ENCODE assay signal across 2 worm cellular contexts in the genomic region with DNA sequence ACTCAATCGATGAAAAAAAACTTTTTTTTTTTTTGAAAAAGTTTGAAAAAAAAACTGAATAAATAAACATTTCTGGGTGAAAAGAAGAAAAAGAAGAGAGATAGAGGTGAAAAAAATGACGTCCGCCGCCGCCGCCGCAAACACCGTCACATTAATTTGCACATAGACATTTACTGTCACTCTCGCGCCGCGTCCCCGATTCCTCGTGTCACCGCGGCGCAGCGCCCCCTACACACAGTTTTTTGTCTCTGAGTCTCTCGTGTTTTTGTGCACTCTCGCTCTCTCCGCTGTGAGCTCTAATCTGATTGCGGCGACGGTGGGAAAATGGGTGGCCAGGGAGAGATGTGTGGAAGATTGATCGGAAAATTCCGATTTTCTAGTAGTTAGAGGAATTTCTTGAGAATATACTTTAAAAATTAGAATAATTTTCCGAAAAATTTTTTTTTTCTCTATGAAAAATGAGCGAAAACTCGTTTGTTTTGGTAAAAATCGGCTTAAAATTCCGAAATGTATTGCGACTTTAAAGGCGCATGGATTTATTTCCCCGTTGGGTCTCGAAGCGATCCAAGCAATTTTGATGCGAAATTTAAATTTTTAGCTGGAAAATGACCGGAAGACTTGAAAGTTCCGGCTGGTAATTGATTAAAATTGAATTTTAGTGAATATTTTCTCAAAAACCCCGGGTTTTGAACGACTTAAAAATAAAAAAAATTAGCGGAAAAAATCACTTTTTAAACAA.
A peak's percentile ranks its signal among the peaks of the same experiment; 100 is the strongest.
TF ChIP-seq lines count a peak whose summit lies in the region.

No protein-coding gene starts in this region.

TF ChIP-seq in whole organism, L4 larva, 104 proteins besides CTCF, POLR2A, EP300 and RAD21 (continued from another document):
- TF ChIP-seq snpc-1.2 (GFP tag; IDR thresholded peaks at IDR 0.05; lab: Robert Waterston, UW) (no peak), nhr-28 (tag; optimal IDR thresholded peaks at IDR 0.05; lab: Kevin White, UChicago) (peak; percentile 18)

TF ChIP-seq in whole organism, young adult, 124 proteins besides CTCF, POLR2A, EP300 and RAD21 (continued from another document):
- TF ChIP-seq nhr-80 (tag; optimal IDR thresholded peaks at IDR 0.05; lab: Kevin White, UChicago): peak; percentile 51
- no peak for TF ChIP-seq ztf-26 (tag; optimal IDR thresholded peaks at IDR 0.05; lab: Kevin White, UChicago)
- no peak for TF ChIP-seq hlh-26 (GFP tag; conservative IDR thresholded peaks at IDR 0.05; lab: Robert Waterston, UW)
- TF ChIP-seq ceh-91 (GFP tag; IDR thresholded peaks at IDR 0.05; lab: Robert Waterston, UW): no peak
- TF ChIP-seq unc-62 (GFP tag; optimal IDR thresholded peaks at IDR 0.05; lab: Kevin White, UChicago): no peak
- no peak for TF ChIP-seq F55B11.4 (tag; optimal IDR thresholded peaks at IDR 0.05; lab: Kevin White, UChicago; ENCODE audit: borderline replicate concordance, insufficient read depth)
- no peak for TF ChIP-seq C06A6.2 (GFP tag; conservative IDR thresholded peaks at IDR 0.05; lab: Robert Waterston, UW)
- peak; percentile 46 to 83 for TF ChIP-seq let-607 (tag; optimal IDR thresholded peaks at IDR 0.05; lab: Kevin White, UChicago)
- TF ChIP-seq akir-1 (GFP tag; optimal IDR thresholded peaks at IDR 0.05; lab: Kevin White, UChicago): no peak
- TF ChIP-seq F49E8.2 (tag; optimal IDR thresholded peaks at IDR 0.05; lab: Kevin White, UChicago; ENCODE audit: insufficient read depth): no peak
- TF ChIP-seq F57A8.1 (GFP tag; optimal IDR thresholded peaks at IDR 0.05; lab: Kevin White, UChicago): no peak
- no peak for TF ChIP-seq F10E7.11 (tag; optimal IDR thresholded peaks at IDR 0.05; lab: Kevin White, UChicago)
- no peak for TF ChIP-seq cebp-1 (GFP tag; IDR thresholded peaks at IDR 0.05; lab: Robert Waterston, UW)
- peak; percentile 43 for TF ChIP-seq cebp-1 (tag; optimal IDR thresholded peaks at IDR 0.05; lab: Kevin White, UChicago)
- TF ChIP-seq unc-130 (GFP tag; optimal IDR thresholded peaks at IDR 0.05; lab: Kevin White, UChicago): no peak
- no peak for TF ChIP-seq lin-35 (GFP tag; optimal IDR thresholded peaks at IDR 0.05; lab: Kevin White, UChicago)
- TF ChIP-seq ets-4 (GFP tag; optimal IDR thresholded peaks at IDR 0.05; lab: Kevin White, UChicago): no peak
- no peak for TF ChIP-seq madf-8 (GFP tag; conservative IDR thresholded peaks at IDR 0.05; lab: Robert Waterston, UW)
- no peak for TF ChIP-seq ztf-3 (GFP tag; optimal IDR thresholded peaks at IDR 0.05; lab: Kevin White, UChicago)
- TF ChIP-seq repo-1 (tag; optimal IDR thresholded peaks at IDR 0.05; lab: Kevin White, UChicago): no peak
- no peak for TF ChIP-seq efl-1 (GFP tag; optimal IDR thresholded peaks at IDR 0.05; lab: Kevin White, UChicago)
- TF ChIP-seq F33H1.4 (GFP tag; IDR thresholded peaks at IDR 0.05; lab: Robert Waterston, UW): peak; percentile 50
- TF ChIP-seq athp-1 (tag; optimal IDR thresholded peaks at IDR 0.05; lab: Kevin White, UChicago): no peak
- TF ChIP-seq die-1 (tag; optimal IDR thresholded peaks at IDR 0.05; lab: Kevin White, UChicago): no peak
- TF ChIP-seq ZK185.1 (tag; optimal IDR thresholded peaks at IDR 0.05; lab: Kevin White, UChicago; ENCODE audit: poor library complexity, severe bottlenecking): no peak
- no peak for TF ChIP-seq rpc-1 (optimal IDR thresholded peaks at IDR 0.05; lab: Kevin White, UChicago)
- no peak for TF ChIP-seq rpc-1 (tag; optimal IDR thresholded peaks at IDR 0.05; lab: Kevin White, UChicago)
- 0 out of 2 replicates have a peak, but pooled peaks have one; percentile 30 for TF ChIP-seq lin-26 (GFP tag; IDR thresholded peaks at IDR 0.05; lab: Robert Waterston, UW)
- no peak for TF ChIP-seq hmg-20 (GFP tag; IDR thresholded peaks at IDR 0.05; lab: Robert Waterston, UW)
- no peak for TF ChIP-seq ceh-79 (tag; optimal IDR thresholded peaks at IDR 0.05; lab: Kevin White, UChicago)
- TF ChIP-seq hlh-12 (tag; optimal IDR thresholded peaks at IDR 0.05; lab: Kevin White, UChicago): no peak
- 0 out of 2 replicates have a peak, but pooled peaks have one; percentile 24 for TF ChIP-seq dox-1 (GFP tag; IDR thresholded peaks at IDR 0.05; lab: Robert Waterston, UW)
- TF ChIP-seq Y56A3A.18 (GFP tag; IDR thresholded peaks at IDR 0.05; lab: Robert Waterston, UW): no peak
- TF ChIP-seq nfyb-1 (GFP tag; IDR thresholded peaks at IDR 0.05; lab: Robert Waterston, UW): peak; percentile 41; the same call in 1 of the 2 replicates
- no peak for TF ChIP-seq T07F8.4 (tag; optimal IDR thresholded peaks at IDR 0.05; lab: Kevin White, UChicago)
- TF ChIP-seq Y79H2A.3 (GFP tag; conservative IDR thresholded peaks at IDR 0.05; lab: Robert Waterston, UW): no peak
- no peak for TF ChIP-seq D2030.7 (GFP tag; IDR thresholded peaks at IDR 0.05; lab: Robert Waterston, UW)
- no peak for TF ChIP-seq ceh-58 (GFP tag; IDR thresholded peaks at IDR 0.05; lab: Robert Waterston, UW)
- TF ChIP-seq zim-3 (tag; optimal IDR thresholded peaks at IDR 0.05; lab: Kevin White, UChicago): no peak
- TF ChIP-seq K12H6.12 (tag; optimal IDR thresholded peaks at IDR 0.05; lab: Kevin White, UChicago): no peak
- no peak for TF ChIP-seq F52B5.7 (tag; optimal IDR thresholded peaks at IDR 0.05; lab: Kevin White, UChicago)
- no peak for TF ChIP-seq madf-6 (GFP tag; IDR thresholded peaks at IDR 0.05; lab: Robert Waterston, UW)
- no peak for TF ChIP-seq ccch-3 (GFP tag; optimal IDR thresholded peaks at IDR 0.05; lab: Kevin White, UChicago)
- no peak for TF ChIP-seq mel-28 (tag; optimal IDR thresholded peaks at IDR 0.05; lab: Kevin White, UChicago; ENCODE audit: borderline replicate concordance)
- no peak for TF ChIP-seq hsf-1 (GFP tag; IDR thresholded peaks at IDR 0.05; lab: Robert Waterston, UW)
- no peak for TF ChIP-seq snpc-3.4 (tag; optimal IDR thresholded peaks at IDR 0.05; lab: Kevin White, UChicago)
- no peak for TF ChIP-seq egl-18 (GFP tag; IDR thresholded peaks at IDR 0.05; lab: Robert Waterston, UW)
- no peak for TF ChIP-seq F39B2.1 (GFP tag; IDR thresholded peaks at IDR 0.05; lab: Robert Waterston, UW)
- peak; percentile 92 for TF ChIP-seq zfh-2 (GFP tag; conservative IDR thresholded peaks at IDR 0.05; lab: Robert Waterston, UW)
- TF ChIP-seq hmg-1.2 (GFP tag; IDR thresholded peaks at IDR 0.05; lab: Robert Waterston, UW): peak; percentile 57; the same call in 1 of the 2 replicates
- TF ChIP-seq ztf-22 (GFP tag; optimal IDR thresholded peaks at IDR 0.05; lab: Kevin White, UChicago): no peak
- no peak for TF ChIP-seq nhr-120 (GFP tag; IDR thresholded peaks at IDR 0.05; lab: Robert Waterston, UW)
- no peak for TF ChIP-seq nhr-179 (tag; optimal IDR thresholded peaks at IDR 0.05; lab: Kevin White, UChicago)
- TF ChIP-seq xnd-1 (tag; optimal IDR thresholded peaks at IDR 0.05; lab: Kevin White, UChicago): no peak
- no peak for TF ChIP-seq rcor-1 (GFP tag; IDR thresholded peaks at IDR 0.05; lab: Robert Waterston, UW)
